Worm (Caenorhabditis elegans): Measurements from ENCODE around the gene perm-5.

- TF ChIP-seq unc-39 (tag; optimal IDR thresholded peaks at IDR 0.05) (no peak), saeg-2 (GFP tag; IDR thresholded peaks at IDR 0.05) (no peak), lin-29 (GFP tag; IDR thresholded peaks at IDR 0.05) (no peak), R02D3.7 (tag; optimal IDR thresholded peaks at IDR 0.05) (no peak), nhr-11 (tag; optimal IDR thresholded peaks at IDR 0.05) (no peak), pha-4 (GFP tag; IDR thresholded peaks at IDR 0.05) (no peak), pha-4 (tag; optimal IDR thresholded peaks at IDR 0.05) (no peak)
These were observed 49.4 kb upstream of the perm-5 start for ce11 chrIV:5752704-5753103.
